Worm (Caenorhabditis elegans): Measurements from ENCODE around the gene col-161.

DNA sequence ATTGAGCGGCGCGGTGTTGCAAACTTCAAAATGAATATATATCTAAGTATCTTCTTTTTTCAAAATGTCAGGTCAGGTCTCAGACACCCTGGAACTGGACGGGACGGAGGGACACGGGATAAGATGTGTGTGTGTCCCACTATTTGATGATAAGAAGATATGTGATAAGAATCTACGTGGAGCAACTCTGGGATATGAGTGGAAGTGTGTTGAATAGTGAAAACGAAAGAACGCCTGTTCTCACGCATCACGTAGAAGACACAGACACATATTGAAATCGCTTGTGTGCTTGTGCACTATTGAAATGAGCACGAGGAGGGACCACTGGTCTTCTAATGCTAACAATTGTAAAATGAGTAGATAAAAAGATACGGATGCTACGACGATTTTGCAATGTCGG, 22.0 kb downstream of the col-161 start, which contains the start of gene uig-1:
- TF ChIP-seq nhr-77 (tag; optimal IDR thresholded peaks at IDR 0.05) (no peak), lin-39 (tag; optimal IDR thresholded peaks at IDR 0.05) (no peak), blmp-1 (tag; optimal IDR thresholded peaks at IDR 0.05) (no peak), nhr-11 (tag; optimal IDR thresholded peaks at IDR 0.05) (no peak)

Measured in whole organism, L1 larva.